Worm (Caenorhabditis elegans) whole organism, L4 larva: Measurements from ENCODE around the gene ZC250.5.

Experiments used
- F44E2.7 ChIP-seq: fragments of 200-800 bp; sonication (Bioruptor generic); IDR thresholded peaks from 2 replicates; pipeline ENCODE4 v2.1.2; 2022; ENCODE audit warnings: missing genetic modification characterization, missing compliant biosample characterization
- R02D3.7 ChIP-seq: fragments of 150-350 bp; sonication (generic microtip); optimal IDR thresholded peaks from 3 replicates; lab custom pipeline; 2014; ENCODE audit warnings: missing biosample characterization, missing genetic modification characterization
- T20F7.1 ChIP-seq: fragments of 200-800 bp; sonication (Bioruptor generic); optimal IDR thresholded peaks from 2 replicates; lab custom pipeline; 2018; ENCODE audit warnings: mild to moderate bottlenecking, missing genetic modification characterization, missing compliant biosample characterization
- T26A8.4 ChIP-seq: fragments of 200-800 bp; sonication (Bioruptor generic); IDR thresholded peaks from 2 replicates; pipeline ENCODE4 v1.3.6; 2022; ENCODE audit warnings: missing genetic modification characterization, missing compliant biosample characterization
- Y48G9A.11 ChIP-seq: fragments of 200-800 bp; sonication (Bioruptor generic); IDR thresholded peaks from 2 replicates; pipeline ENCODE4 v1.3.6; 2022; ENCODE audit warnings: missing genetic modification reagents, missing genetic modification characterization, missing compliant biosample characterization
- aha-1 ChIP-seq: fragments of 150-350 bp; peaks from one replicate; lab custom pipeline; 2014; ENCODE audit warnings: missing biosample characterization, missing genetic modification characterization
- ces-1 ChIP-seq: fragments of 150-350 bp; sonication (generic microtip); optimal IDR thresholded peaks from 4 replicates; lab custom pipeline; 2014; ENCODE audit warnings: missing biosample characterization, missing genetic modification reagents, missing genetic modification characterization
- daf-16 ChIP-seq, 3 experiments: sonication (generic microtip); optimal IDR thresholded peaks; 2 replicates each; lab custom pipeline; 2016 to 2017; ENCODE audit warnings: missing genetic modification characterization in 3 of 3, missing genetic modification reagents in 3 of 3, mild to moderate bottlenecking in 2 of 3, missing compliant biosample characterization in 2 of 3, missing biosample characterization in 1 of 3, moderate library complexity in 1 of 3
- daf-19 ChIP-seq: fragments of 200-800 bp; sonication (Bioruptor generic); conservative IDR thresholded peaks from 2 replicates; pipeline ENCODE4 v1.3.6; 2022; ENCODE audit warnings: missing genetic modification characterization, missing compliant biosample characterization
- dmd-6 ChIP-seq: fragments of 200-800 bp; sonication (Bioruptor generic); IDR thresholded peaks from 2 replicates; pipeline ENCODE4 v1.3.6; 2022; ENCODE audit warnings: missing genetic modification reagents, missing genetic modification characterization, missing compliant biosample characterization
- dpl-1 ChIP-seq: fragments of 150-350 bp; optimal IDR thresholded peaks from 2 replicates; lab custom pipeline; 2014; ENCODE audit warnings: missing biosample characterization, missing genetic modification reagents, missing genetic modification characterization
- duxl-1 ChIP-seq: sonication (generic microtip); optimal IDR thresholded peaks from 2 replicates; lab custom pipeline; 2016; ENCODE audit warnings: mild to moderate bottlenecking, missing genetic modification characterization, moderate library complexity, missing compliant biosample characterization; ENCODE audit not compliant: poor library complexity
- egl-43 ChIP-seq: fragments of 200-800 bp; sonication (Bioruptor generic); IDR thresholded peaks from 2 replicates; pipeline ENCODE4 v1.3.6; 2022; ENCODE audit warnings: missing genetic modification reagents, missing genetic modification characterization, missing compliant biosample characterization
- fkh-10 ChIP-seq: fragments of 150-350 bp; optimal IDR thresholded peaks from 2 replicates; lab custom pipeline; 2014; ENCODE audit warnings: missing biosample characterization, missing genetic modification reagents, missing genetic modification characterization
- hlh-11 ChIP-seq: fragments of 200-800 bp; sonication (Bioruptor generic); optimal IDR thresholded peaks from 2 replicates; lab custom pipeline; 2018; ENCODE audit warnings: mild to moderate bottlenecking, missing genetic modification characterization, missing compliant biosample characterization
- hlh-30 ChIP-seq: sonication (generic microtip); optimal IDR thresholded peaks from 2 replicates; lab custom pipeline; 2017; ENCODE audit warnings: antibody characterized with exemption, mild to moderate bottlenecking, missing genetic modification characterization, missing compliant biosample characterization; ENCODE audit not compliant: insufficient read depth
- hmg-1.1 ChIP-seq: fragments of 200-800 bp; sonication (Bioruptor generic); IDR thresholded peaks from 2 replicates; pipeline ENCODE4 v1.3.6; 2022; ENCODE audit warnings: missing genetic modification reagents, missing genetic modification characterization, missing compliant biosample characterization
- lin-1 ChIP-seq: fragments of 200-800 bp; sonication (Bioruptor generic); IDR thresholded peaks from 2 replicates; pipeline ENCODE4 v1.3.6; 2022; ENCODE audit warnings: missing genetic modification reagents, missing genetic modification characterization, missing compliant biosample characterization
- lin-13 ChIP-seq: fragments of 150-350 bp; optimal IDR thresholded peaks from 2 replicates; lab custom pipeline; 2014; ENCODE audit warnings: missing biosample characterization, missing genetic modification reagents, missing genetic modification characterization
- lin-15B ChIP-seq: fragments of 150-350 bp; sonication (generic microtip); optimal IDR thresholded peaks from 3 replicates; lab custom pipeline; 2014; ENCODE audit warnings: missing biosample characterization, missing genetic modification characterization
- lin-38 ChIP-seq: fragments of 200-800 bp; sonication (Bioruptor generic); IDR thresholded peaks from 2 replicates; pipeline ENCODE4 v1.3.6; 2022; ENCODE audit warnings: missing genetic modification reagents, missing genetic modification characterization, missing compliant biosample characterization
- lin-39 ChIP-seq: fragments of 150-350 bp; optimal IDR thresholded peaks from 2 replicates; lab custom pipeline; 2014; ENCODE audit warnings: missing biosample characterization, missing genetic modification reagents, missing genetic modification characterization
- lir-3 ChIP-seq: sonication (generic microtip); optimal IDR thresholded peaks from 2 replicates; lab custom pipeline; 2016; ENCODE audit warnings: mild to moderate bottlenecking, missing genetic modification characterization, missing compliant biosample characterization
- mdl-1 ChIP-seq, 2 experiments: fragments of 150-350 bp in 1 of 2; sonication (generic microtip) in 1 of 2; optimal IDR thresholded peaks; 2 replicates each; lab custom pipeline; 2014 to 2017; ENCODE audit warnings: missing biosample characterization in 2 of 2, missing genetic modification characterization in 2 of 2
- mdt-29 ChIP-seq: fragments of 200-800 bp; sonication (Bioruptor generic); IDR thresholded peaks from 2 replicates; pipeline ENCODE4 v1.3.6; 2022; ENCODE audit warnings: missing genetic modification reagents, missing genetic modification characterization, missing compliant biosample characterization
- mep-1 ChIP-seq: fragments of 150-350 bp; sonication (generic microtip); optimal IDR thresholded peaks from 3 replicates; lab custom pipeline; 2014; ENCODE audit warnings: missing biosample characterization, missing genetic modification characterization
- nhr-102 ChIP-seq: sonication (generic microtip); optimal IDR thresholded peaks from 2 replicates; lab custom pipeline; 2016; ENCODE audit warnings: mild to moderate bottlenecking, missing genetic modification characterization, moderate library complexity, missing compliant biosample characterization
- nhr-11 ChIP-seq: fragments of 150-350 bp; optimal IDR thresholded peaks from 2 replicates; lab custom pipeline; 2014; ENCODE audit warnings: missing biosample characterization, missing genetic modification characterization
- nhr-28 ChIP-seq: fragments of 150-350 bp; optimal IDR thresholded peaks from 2 replicates; lab custom pipeline; 2014; ENCODE audit warnings: missing biosample characterization, missing genetic modification characterization
- nhr-41 ChIP-seq: fragments of 200-800 bp; sonication (Bioruptor generic); IDR thresholded peaks from 2 replicates; pipeline ENCODE4 v1.3.6; 2022; ENCODE audit warnings: missing genetic modification reagents, missing genetic modification characterization, missing compliant biosample characterization
- nhr-42 ChIP-seq: fragments of 200-800 bp; sonication (Bioruptor generic); IDR thresholded peaks from 2 replicates; pipeline ENCODE4 v1.3.6; 2022; ENCODE audit warnings: missing genetic modification characterization, missing compliant biosample characterization
- nhr-48 ChIP-seq: sonication (generic microtip); optimal IDR thresholded peaks from 2 replicates; lab custom pipeline; 2016; ENCODE audit warnings: mild to moderate bottlenecking, missing genetic modification characterization, missing compliant biosample characterization
- rbr-2 ChIP-seq: sonication (generic microtip); optimal IDR thresholded peaks from 2 replicates; lab custom pipeline; 2016; ENCODE audit warnings: missing genotype, missing genetic modification characterization, missing compliant biosample characterization
- set-16 ChIP-seq: fragments of 200-800 bp; sonication (Bioruptor generic); IDR thresholded peaks from 2 replicates; pipeline ENCODE4 v1.3.6; 2022; ENCODE audit warnings: missing genetic modification reagents, missing genetic modification characterization, missing compliant biosample characterization
- skn-1 ChIP-seq: fragments of 150-350 bp; optimal IDR thresholded peaks from 2 replicates; lab custom pipeline; 2014; ENCODE audit warnings: missing biosample characterization, missing genetic modification characterization
- snpc-1.2 ChIP-seq: fragments of 200-800 bp; sonication (Bioruptor generic); IDR thresholded peaks from 2 replicates; pipeline ENCODE4 v1.3.6; 2022; ENCODE audit warnings: missing genetic modification reagents, missing genetic modification characterization, missing compliant biosample characterization
- spr-1 ChIP-seq: sonication (generic microtip); optimal IDR thresholded peaks from 2 replicates; lab custom pipeline; 2016; ENCODE audit warnings: mild to moderate bottlenecking, missing genetic modification characterization, missing compliant biosample characterization
- unc-39 ChIP-seq: sonication (generic microtip); optimal IDR thresholded peaks from 2 replicates; lab custom pipeline; 2017; ENCODE audit warnings: missing biosample characterization, missing genetic modification characterization
- unc-62 ChIP-seq, 3 experiments: fragments of 150-350 bp in 1 of 3; sonication (generic microtip); optimal IDR thresholded peaks in 2 of 3; peaks in 1 of 3; 1 replicate in 1 of 3; 2 replicates in 2 of 3; lab custom pipeline; 2014 to 2017; ENCODE audit warnings: missing biosample characterization in 3 of 3, missing genetic modification characterization in 3 of 3, missing genetic modification reagents in 3 of 3, missing genotype in 1 of 3
- zfp-2 ChIP-seq: sonication (generic microtip); optimal IDR thresholded peaks from 2 replicates; lab custom pipeline; 2016; ENCODE audit warnings: mild to moderate bottlenecking, missing genetic modification characterization, missing compliant biosample characterization

ZC250.5 gene

ce11 chrV:5846729-5847128 is 41.2 kb downstream of the ZC250.5 start:
- TF ChIP-seq nhr-48 (tag; lab: Kevin White, UChicago): no peak
- TF ChIP-seq nhr-42 (GFP tag; lab: Robert Waterston, UW): no peak
- TF ChIP-seq unc-62 (GFP tag; optimal IDR thresholded peaks at IDR 0.05 in 1 of 2; lab: Kevin White, UChicago): no peak
- TF ChIP-seq unc-62 (tag; optimal IDR thresholded peaks at IDR 0.05; lab: Kevin White, UChicago): no peak
- TF ChIP-seq snpc-1.2 (GFP tag; lab: Robert Waterston, UW): no peak
- no peak for TF ChIP-seq T26A8.4 (GFP tag; lab: Robert Waterston, UW)
- TF ChIP-seq ces-1: no peak
- TF ChIP-seq set-16 (GFP tag; lab: Robert Waterston, UW): no peak
- no peak for TF ChIP-seq dpl-1 (GFP tag; lab: Kevin White, UChicago)
- TF ChIP-seq lin-39 (tag; lab: Kevin White, UChicago): no peak
- TF ChIP-seq, all 104 proteins: peak for 0

- no peak for TF ChIP-seq mdt-29 (GFP tag; lab: Robert Waterston, UW)
- TF ChIP-seq spr-1: no peak
- no peak for TF ChIP-seq T26A8.4 (GFP tag; lab: Robert Waterston, UW)
- no peak for TF ChIP-seq R02D3.7 (tag; lab: Kevin White, UChicago)
- TF ChIP-seq fkh-10 (GFP tag; lab: Kevin White, UChicago): peak; percentile 60
- no peak for TF ChIP-seq rbr-2
- TF ChIP-seq F44E2.7 (GFP tag; lab: Robert Waterston, UW): no peak
- no peak for TF ChIP-seq mdl-1 (tag; optimal IDR thresholded peaks at IDR 0.05; lab: Kevin White, UChicago)
- no peak for TF ChIP-seq nhr-41 (GFP tag; lab: Robert Waterston, UW)
- TF ChIP-seq lir-3 (tag; lab: Kevin White, UChicago): no peak
- TF ChIP-seq hmg-1.1 (GFP tag; lab: Robert Waterston, UW): 0 out of 2 replicates have a peak, but pooled peaks have one; percentile 12
- no peak for TF ChIP-seq T20F7.1 (GFP tag; lab: Kevin White, UChicago)
- TF ChIP-seq unc-39 (tag; lab: Kevin White, UChicago): no peak
- TF ChIP-seq hlh-11 (tag; lab: Kevin White, UChicago): peak; percentile 43
- no peak for TF ChIP-seq daf-19 (GFP tag; lab: Robert Waterston, UW)
- TF ChIP-seq lin-38: no peak
- no peak for TF ChIP-seq lin-15B (tag; lab: Kevin White, UChicago)
- no peak for TF ChIP-seq ces-1
- no peak for TF ChIP-seq Y48G9A.11 (GFP tag; lab: Robert Waterston, UW)
- TF ChIP-seq hlh-30 (tag; lab: Kevin White, UChicago): peak; percentile 59
- peak; percentile 30 for TF ChIP-seq dmd-6 (GFP tag; lab: Robert Waterston, UW)
- no peak for TF ChIP-seq lin-13 (GFP tag; lab: Kevin White, UChicago)
- TF ChIP-seq duxl-1 (tag; lab: Kevin White, UChicago): no peak
- no peak for TF ChIP-seq zfp-2 (tag; lab: Kevin White, UChicago)
Observed at ce11 chrV:5848015-5848609, 42.5 kb downstream of the ZC250.5 start.

- peak; percentile 74 for TF ChIP-seq aha-1 (tag; lab: Kevin White, UChicago)
- TF ChIP-seq egl-43 (GFP tag; lab: Robert Waterston, UW): no peak
Observed at ce11 chrV:5850671-5851070, 45.1 kb downstream of the ZC250.5 start.

- no peak for TF ChIP-seq mep-1 (tag; lab: Kevin White, UChicago)
- TF ChIP-seq lin-1 (GFP tag; lab: Robert Waterston, UW): no peak
- peak; percentile 15 for TF ChIP-seq rbr-2
- no peak for TF ChIP-seq duxl-1 (tag; lab: Kevin White, UChicago)
- no peak for TF ChIP-seq lin-13 (GFP tag; lab: Kevin White, UChicago)
- TF ChIP-seq nhr-41 (GFP tag; lab: Robert Waterston, UW): no peak
- TF ChIP-seq nhr-102: no peak
- no peak for TF ChIP-seq hlh-30 (tag; lab: Kevin White, UChicago)
- peak; percentile 38 for TF ChIP-seq nhr-11
- peak in 1 of 2 experiments; percentile 67 for TF ChIP-seq daf-16 (GFP tag; optimal IDR thresholded peaks at IDR 0.05; lab: Kevin White, UChicago)
- no peak for TF ChIP-seq daf-16 (tag; optimal IDR thresholded peaks at IDR 0.05; lab: Kevin White, UChicago)
- no peak for TF ChIP-seq skn-1 (tag; lab: Kevin White, UChicago)
- peak; percentile 12 for TF ChIP-seq nhr-28
- TF ChIP-seq hlh-11 (tag; lab: Kevin White, UChicago): peak; percentile 29
Observed at ce11 chrV:5851631-5852030, 46.1 kb downstream of the ZC250.5 start.
